Worm (Caenorhabditis elegans) whole organism, L2 larva: ENCODE results near the gene ZK930.6.

ENCODE experiments used
- F13H6.1 ChIP-seq: sonication (generic microtip); optimal IDR thresholded peaks from 2 replicates; lab custom pipeline; 2016; ENCODE audit warnings: missing genetic modification characterization, missing compliant biosample characterization
- Y55F3AM.14 ChIP-seq: fragments of 200-800 bp; sonication (Bioruptor generic); optimal IDR thresholded peaks from 2 replicates; lab custom pipeline; 2018; ENCODE audit warnings: mild to moderate bottlenecking, missing genetic modification characterization, missing compliant biosample characterization
- ZK546.5 ChIP-seq: sonication (generic microtip); optimal IDR thresholded peaks from 2 replicates; lab custom pipeline; 2017; ENCODE audit warnings: missing biosample characterization, missing genetic modification characterization
- aly-2 ChIP-seq: fragments of 150-350 bp; optimal IDR thresholded peaks from 2 replicates; lab custom pipeline; 2014; ENCODE audit warnings: missing biosample characterization, missing genetic modification characterization
- ama-1 ChIP-seq: fragments of 150-350 bp; optimal IDR thresholded peaks from 2 replicates; lab custom pipeline; 2018; ENCODE audit warnings: inconsistent platforms
- blmp-1 ChIP-seq: sonication (generic microtip); optimal IDR thresholded peaks from 2 replicates; lab custom pipeline; 2017; ENCODE audit warnings: missing genetic modification characterization, mild to moderate bottlenecking, missing compliant biosample characterization, antibody characterized with exemption, moderate library complexity; ENCODE audit not compliant: insufficient read depth
- ceh-16 ChIP-seq: fragments of 150-350 bp; optimal IDR thresholded peaks from 2 replicates; lab custom pipeline; 2014; ENCODE audit warnings: missing biosample characterization, missing genetic modification characterization
- ceh-82 ChIP-seq: fragments of 150-350 bp; optimal IDR thresholded peaks from 2 replicates; lab custom pipeline; 2014; ENCODE audit warnings: missing biosample characterization, missing genetic modification characterization
- crh-2 ChIP-seq: sonication (generic microtip); optimal IDR thresholded peaks from 2 replicates; lab custom pipeline; 2017; ENCODE audit warnings: missing biosample characterization, missing genetic modification characterization
- egl-27 ChIP-seq: sonication (generic microtip); optimal IDR thresholded peaks from 3 replicates; lab custom pipeline; 2017; ENCODE audit warnings: missing biosample characterization, missing genetic modification reagents, missing genetic modification characterization
- elt-1 ChIP-seq: fragments of 150-350 bp; optimal IDR thresholded peaks from 2 replicates; lab custom pipeline; 2014; ENCODE audit warnings: missing biosample characterization, missing genetic modification characterization
- elt-3 ChIP-seq: sonication (generic microtip); optimal IDR thresholded peaks from 2 replicates; lab custom pipeline; 2017; ENCODE audit warnings: missing biosample characterization, missing genetic modification characterization
- fos-1 ChIP-seq: fragments of 150-350 bp; optimal IDR thresholded peaks from 2 replicates; lab custom pipeline; 2014; ENCODE audit warnings: missing biosample characterization, missing genetic modification characterization
- gmeb-1 ChIP-seq: fragments of 150-350 bp; optimal IDR thresholded peaks from 2 replicates; lab custom pipeline; 2014; ENCODE audit warnings: missing biosample characterization, missing genetic modification characterization
- lin-39 ChIP-seq: fragments of 150-350 bp; optimal IDR thresholded peaks from 2 replicates; lab custom pipeline; 2014; ENCODE audit warnings: missing biosample characterization, missing genetic modification reagents, missing genetic modification characterization
- lsy-2 ChIP-seq, 2 experiments: fragments of 150-350 bp in 1 of 2; sonication (generic microtip) in 1 of 2; optimal IDR thresholded peaks; 2 replicates each; lab custom pipeline; 2014 to 2017; ENCODE audit warnings: missing biosample characterization in 2 of 2, missing genetic modification characterization in 2 of 2
- mab-5 ChIP-seq: fragments of 150-350 bp; optimal IDR thresholded peaks from 2 replicates; lab custom pipeline; 2014; ENCODE audit warnings: missing biosample characterization, missing genetic modification characterization
- mbf-1 ChIP-seq: sonication (generic microtip); optimal IDR thresholded peaks from 2 replicates; lab custom pipeline; 2017; ENCODE audit warnings: missing biosample characterization, missing genetic modification characterization
- mdl-1 ChIP-seq, 2 experiments: fragments of 150-350 bp in 1 of 2; sonication (generic microtip) in 1 of 2; optimal IDR thresholded peaks; 2 replicates each; lab custom pipeline; 2017; ENCODE audit warnings: missing biosample characterization in 2 of 2, missing genetic modification characterization in 2 of 2
- nhr-10 ChIP-seq: sonication (generic microtip); optimal IDR thresholded peaks from 2 replicates; lab custom pipeline; 2017; ENCODE audit warnings: missing biosample characterization, missing genetic modification characterization
- nhr-11 ChIP-seq: fragments of 150-350 bp; optimal IDR thresholded peaks from 2 replicates; lab custom pipeline; 2014; ENCODE audit warnings: missing biosample characterization, missing genetic modification characterization
- nhr-129 ChIP-seq: fragments of 150-350 bp; optimal IDR thresholded peaks from 2 replicates; lab custom pipeline; 2014; ENCODE audit warnings: missing biosample characterization, missing genetic modification characterization
- nhr-23 ChIP-seq: fragments of 150-350 bp; optimal IDR thresholded peaks from 2 replicates; lab custom pipeline; 2014; ENCODE audit warnings: missing biosample characterization, missing genetic modification reagents, missing genetic modification characterization
- nhr-237 ChIP-seq: fragments of 150-350 bp; optimal IDR thresholded peaks from 2 replicates; lab custom pipeline; 2014; ENCODE audit warnings: missing biosample characterization, missing genetic modification characterization
- nhr-25 ChIP-seq: fragments of 150-350 bp; sonication (generic microtip); optimal IDR thresholded peaks from 3 replicates; lab custom pipeline; 2014; ENCODE audit warnings: missing biosample characterization, missing genetic modification characterization
- nhr-6 ChIP-seq: fragments of 150-350 bp; optimal IDR thresholded peaks from 2 replicates; lab custom pipeline; 2014; ENCODE audit warnings: missing biosample characterization, missing genetic modification characterization
- nhr-77 ChIP-seq: fragments of 150-350 bp; optimal IDR thresholded peaks from 2 replicates; lab custom pipeline; 2014; ENCODE audit warnings: missing biosample characterization, missing genetic modification characterization
- peb-1 ChIP-seq: fragments of 150-350 bp; optimal IDR thresholded peaks from 2 replicates; lab custom pipeline; 2014; ENCODE audit warnings: missing biosample characterization, missing genetic modification characterization
- skn-1 ChIP-seq: sonication (generic microtip); optimal IDR thresholded peaks from 2 replicates; lab custom pipeline; 2017; ENCODE audit warnings: missing biosample characterization, missing genetic modification characterization
- sma-3 ChIP-seq: sonication (generic microtip); optimal IDR thresholded peaks from 2 replicates; lab custom pipeline; 2016; ENCODE audit warnings: missing genetic modification reagents, missing genetic modification characterization, missing compliant biosample characterization
- sma-9 ChIP-seq, 2 experiments: fragments of 150-350 bp in 1 of 2; sonication (generic microtip) in 1 of 2; optimal IDR thresholded peaks; 2 replicates each; lab custom pipeline; 2014 to 2016; ENCODE audit warnings: missing genetic modification characterization in 2 of 2, mild to moderate bottlenecking in 1 of 2, missing biosample characterization in 1 of 2, missing compliant biosample characterization in 1 of 2, missing genetic modification reagents in 1 of 2, moderate library complexity in 1 of 2
- snpc-4 ChIP-seq: fragments of 150-350 bp; optimal IDR thresholded peaks from 2 replicates; lab custom pipeline; 2014; ENCODE audit warnings: missing biosample characterization, missing genetic modification characterization
- unc-55 ChIP-seq: fragments of 150-350 bp; sonication (generic microtip); optimal IDR thresholded peaks from 3 replicates; lab custom pipeline; 2014; ENCODE audit warnings: missing biosample characterization, missing genetic modification reagents, missing genetic modification characterization
- unc-62 ChIP-seq: fragments of 150-350 bp; optimal IDR thresholded peaks from 2 replicates; lab custom pipeline; 2014; ENCODE audit warnings: missing biosample characterization, missing genetic modification reagents, missing genetic modification characterization
- zag-1 ChIP-seq: fragments of 150-350 bp; optimal IDR thresholded peaks from 2 replicates; lab custom pipeline; 2014; ENCODE audit warnings: missing biosample characterization, missing genetic modification characterization

The ZK930.6 gene

DNA sequence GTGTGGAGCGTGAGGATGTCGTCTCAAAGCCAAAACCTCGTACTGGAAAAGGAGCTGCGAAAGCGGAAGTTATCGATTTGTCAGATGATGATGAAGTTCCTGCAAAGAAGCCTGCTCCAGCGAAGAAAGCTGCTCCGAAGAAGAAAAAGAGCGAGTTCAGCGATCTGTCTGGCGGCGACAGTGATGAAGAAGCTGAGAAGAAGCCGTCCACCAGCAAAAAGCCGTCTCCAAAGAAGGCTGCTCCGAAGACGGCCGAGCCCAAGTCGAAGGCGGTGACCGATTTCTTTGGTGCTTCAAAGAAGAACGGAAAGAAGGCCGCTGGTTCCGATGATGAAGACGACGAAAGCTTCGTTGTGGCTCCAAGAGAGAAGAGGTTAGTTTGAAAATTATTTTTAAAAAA, 4.0 kb upstream of the ZK930.6 start:
- TF ChIP-seq lin-39 (tag; lab: Kevin White, UChicago) (no peak), unc-55 (GFP tag; lab: Kevin White, UChicago) (no peak), sma-3 (GFP tag; lab: Kevin White, UChicago) (no peak), elt-3 (no peak), nhr-237 (tag; lab: Kevin White, UChicago) (no peak), mdl-1 (tag; optimal IDR thresholded peaks at IDR 0.05; lab: Kevin White, UChicago) (no peak), skn-1 (tag; lab: Kevin White, UChicago) (no peak), nhr-129 (no peak), nhr-11 (no peak), F13H6.1 (tag; lab: Kevin White, UChicago) (no peak), nhr-23 (no peak), mab-5 (no peak), nhr-25 (tag; lab: Kevin White, UChicago) (no peak), ceh-16 (tag; lab: Kevin White, UChicago) (no peak)

DNA sequence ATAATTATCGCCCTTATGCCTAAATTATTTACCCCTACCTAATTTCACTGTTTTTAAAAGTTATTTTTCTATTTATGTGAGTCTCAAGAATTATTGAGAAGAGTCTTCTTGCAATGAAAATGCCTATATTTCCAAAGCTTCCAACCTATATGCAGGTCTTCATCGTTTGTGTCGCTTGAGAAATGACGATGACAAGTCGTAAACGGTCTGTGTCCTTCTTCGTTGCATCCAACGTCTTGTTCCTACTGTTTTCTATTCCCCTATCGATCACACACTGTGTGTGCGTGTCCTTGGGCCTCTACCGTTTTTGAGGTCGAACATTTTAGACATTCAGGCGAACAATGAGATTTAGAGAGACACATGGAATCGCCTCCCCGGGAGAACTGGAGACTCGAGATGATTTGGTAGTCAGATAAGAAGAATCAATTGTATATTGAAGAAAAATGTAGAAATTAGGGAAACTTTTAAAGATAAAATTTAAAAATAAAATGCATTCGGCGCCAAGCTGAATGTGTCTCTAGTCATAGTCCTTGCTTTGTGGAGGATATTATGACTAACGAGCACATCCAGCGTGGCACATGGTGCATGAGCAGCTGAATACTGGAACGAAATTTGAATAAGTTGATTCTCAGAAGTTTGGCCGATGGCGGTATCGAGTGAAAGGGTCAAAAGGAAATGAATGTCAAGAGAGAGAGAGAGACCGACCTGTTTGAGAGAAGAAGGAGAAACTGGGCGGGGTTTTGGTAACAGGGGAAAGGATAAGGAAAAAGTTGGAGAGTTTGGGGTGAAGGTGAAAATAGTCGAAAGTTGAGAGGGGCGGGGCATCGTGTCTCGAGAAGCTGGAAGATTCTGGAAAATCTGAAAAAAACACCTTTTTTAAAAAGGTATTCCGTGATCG, 3.0 kb upstream of the ZK930.6 start:
- TF ChIP-seq sma-3 (GFP tag; lab: Kevin White, UChicago) (no peak), ZK546.5 (no peak), mab-5 (no peak), nhr-25 (tag; lab: Kevin White, UChicago) (peak; percentile 69), mbf-1 (tag; lab: Kevin White, UChicago) (no peak), mdl-1 (tag; optimal IDR thresholded peaks at IDR 0.05; lab: Kevin White, UChicago) (no peak), nhr-129 (peak; percentile 36), crh-2 (tag; lab: Kevin White, UChicago) (peak; percentile 17), F13H6.1 (tag; lab: Kevin White, UChicago) (no peak), lsy-2 (tag; optimal IDR thresholded peaks at IDR 0.05; lab: Kevin White, UChicago) (no peak), blmp-1 (tag; lab: Kevin White, UChicago) (peak; percentile 97), ama-1 (lab: Kevin White, UChicago) (peak; percentile 64), skn-1 (tag; lab: Kevin White, UChicago) (no peak), aly-2 (tag; lab: Kevin White, UChicago) (no peak), nhr-6 (tag; lab: Kevin White, UChicago) (no peak), lin-39 (tag; lab: Kevin White, UChicago) (no peak), sma-9 (GFP tag; optimal IDR thresholded peaks at IDR 0.05; lab: Kevin White, UChicago) (no peak), sma-9 (tag; optimal IDR thresholded peaks at IDR 0.05; lab: Kevin White, UChicago) (no peak), ceh-16 (tag; lab: Kevin White, UChicago) (peak; percentile 10)

DNA sequence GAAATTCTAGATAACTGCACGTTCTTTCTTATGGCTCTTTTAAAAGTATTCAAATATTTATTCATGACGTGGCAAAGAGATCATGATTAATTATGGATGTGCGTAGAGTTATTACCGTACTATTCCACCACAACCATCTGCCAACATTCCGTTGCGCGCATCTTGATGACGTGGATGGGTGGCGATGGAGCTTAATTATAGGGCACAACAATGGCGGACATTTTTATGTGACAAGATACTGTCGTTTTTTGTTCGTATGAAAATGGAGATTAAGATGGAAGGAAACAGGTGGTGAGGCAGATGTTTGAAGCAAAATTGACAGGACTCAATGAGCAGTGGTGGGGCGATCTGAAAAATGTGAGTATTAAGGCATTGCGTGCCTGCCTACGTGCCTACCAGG, 4.0 kb downstream of the ZK930.6 start:
- TF ChIP-seq Y55F3AM.14 (GFP tag; lab: Kevin White, UChicago) (no peak), nhr-25 (tag; lab: Kevin White, UChicago) (no peak), unc-62 (GFP tag; lab: Kevin White, UChicago) (no peak), gmeb-1 (tag; lab: Kevin White, UChicago) (no peak), peb-1 (tag; lab: Kevin White, UChicago) (no peak), nhr-6 (tag; lab: Kevin White, UChicago) (no peak), nhr-77 (tag; lab: Kevin White, UChicago) (no peak), zag-1 (tag; lab: Kevin White, UChicago) (no peak), fos-1 (tag; lab: Kevin White, UChicago) (no peak), egl-27 (tag; lab: Kevin White, UChicago) (no peak), elt-1 (tag; lab: Kevin White, UChicago) (no peak), mbf-1 (tag; lab: Kevin White, UChicago) (no peak), ama-1 (lab: Kevin White, UChicago) (no peak), ceh-82 (tag; lab: Kevin White, UChicago) (no peak), nhr-10 (no peak), snpc-4 (tag; lab: Kevin White, UChicago) (no peak)

DNA sequence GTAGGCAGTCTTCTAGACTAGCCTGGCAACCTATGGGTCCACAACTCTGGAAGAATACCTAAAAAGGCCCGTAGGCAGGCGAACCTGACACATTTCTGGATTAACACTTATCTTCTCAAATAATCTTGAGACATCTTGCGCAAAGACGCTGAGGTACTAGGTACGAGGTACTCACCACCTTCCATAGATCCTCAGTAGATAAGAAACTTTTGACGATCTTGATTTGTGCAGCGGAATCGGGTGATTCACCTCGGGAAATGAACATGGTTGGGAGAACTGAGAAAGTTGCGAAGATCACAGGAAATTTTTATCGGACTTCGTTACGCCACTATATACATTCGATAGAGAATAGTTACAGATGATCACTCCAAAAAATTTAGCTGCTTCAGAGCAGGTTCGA, 4.4 kb downstream of the ZK930.6 start:
- no peak for TF ChIP-seq blmp-1 (tag; lab: Kevin White, UChicago)
- peak; percentile 48 for TF ChIP-seq elt-1 (tag; lab: Kevin White, UChicago)
- TF ChIP-seq gmeb-1 (tag; lab: Kevin White, UChicago) = no peak
- peak; percentile 35 for TF ChIP-seq ceh-16 (tag; lab: Kevin White, UChicago)
